Worm (Caenorhabditis elegans) whole organism, young adult: Measurements from ENCODE around the gene C16C10.8.

Experiments
- F22D6.2 ChIP-seq: sonication (generic microtip); optimal IDR thresholded peaks from 2 replicates; lab custom pipeline; 2016; ENCODE audit warnings: mild to moderate bottlenecking, missing genetic modification characterization, missing compliant biosample characterization
- F49E8.2 ChIP-seq: sonication (generic microtip); optimal IDR thresholded peaks from 3 replicates; lab custom pipeline; 2017; ENCODE audit warnings: missing genetic modification characterization, mild to moderate bottlenecking, missing compliant biosample characterization, antibody characterized with exemption, moderate library complexity; ENCODE audit not compliant: insufficient read depth
- F57A8.1 ChIP-seq: fragments of 200-800 bp; sonication (Bioruptor generic); optimal IDR thresholded peaks from 2 replicates; lab custom pipeline; 2018; ENCODE audit warnings: mild to moderate bottlenecking, missing genetic modification characterization, moderate library complexity, missing compliant biosample characterization
- F57C9.4 ChIP-seq: sonication (generic microtip); optimal IDR thresholded peaks from 2 replicates; lab custom pipeline; 2017; ENCODE audit warnings: mild to moderate bottlenecking, missing genetic modification characterization, missing compliant biosample characterization
- ceh-58 ChIP-seq: fragments of 200-800 bp; sonication (Bioruptor generic); IDR thresholded peaks from 2 replicates; pipeline ENCODE4 v1.3.6; 2022; ENCODE audit warnings: missing genetic modification characterization, missing compliant biosample characterization
- dox-1 ChIP-seq: fragments of 200-800 bp; sonication (Bioruptor generic); IDR thresholded peaks from 2 replicates; pipeline ENCODE4 v1.3.6; 2022; ENCODE audit warnings: missing genetic modification reagents, missing genetic modification characterization, missing compliant biosample characterization
- hlh-12 ChIP-seq: sonication (generic microtip); optimal IDR thresholded peaks from 2 replicates; lab custom pipeline; 2016; ENCODE audit warnings: missing genetic modification characterization, missing compliant biosample characterization
- lin-54 ChIP-seq: fragments of 200-800 bp; sonication (Bioruptor generic); optimal IDR thresholded peaks from 2 replicates; lab custom pipeline; 2018; ENCODE audit warnings: mild to moderate bottlenecking, missing genetic modification characterization, missing compliant biosample characterization
- lir-1 ChIP-seq: fragments of 200-800 bp; sonication (Bioruptor generic); conservative IDR thresholded peaks from 2 replicates; pipeline ENCODE4 v1.3.6; 2022; ENCODE audit warnings: missing genetic modification reagents, missing genetic modification characterization, missing compliant biosample characterization
- nhr-120 ChIP-seq: fragments of 200-800 bp; sonication (Bioruptor generic); IDR thresholded peaks from 2 replicates; pipeline ENCODE4 v1.3.6; 2022; ENCODE audit warnings: missing genetic modification characterization, missing compliant biosample characterization
- sdz-38 ChIP-seq: sonication (generic microtip); optimal IDR thresholded peaks from 2 replicates; lab custom pipeline; 2016; ENCODE audit warnings: missing genotype, missing genetic modification characterization, missing compliant biosample characterization
- snpc-4 ChIP-seq, 5 experiments: fragments of 150-350 bp in 1 of 5; sonication (generic microtip) in 4 of 5; optimal IDR thresholded peaks; 2 replicates each; lab custom pipeline; 2014 to 2018; ENCODE audit warnings: missing genetic modification characterization in 5 of 5, missing biosample characterization in 3 of 5, antibody characterized with exemption in 2 of 5, mild to moderate bottlenecking in 2 of 5, missing compliant biosample characterization in 2 of 5, missing genotype in 2 of 5, moderate library complexity in 2 of 5, missing genetic modification reagents in 1 of 5

DNA sequence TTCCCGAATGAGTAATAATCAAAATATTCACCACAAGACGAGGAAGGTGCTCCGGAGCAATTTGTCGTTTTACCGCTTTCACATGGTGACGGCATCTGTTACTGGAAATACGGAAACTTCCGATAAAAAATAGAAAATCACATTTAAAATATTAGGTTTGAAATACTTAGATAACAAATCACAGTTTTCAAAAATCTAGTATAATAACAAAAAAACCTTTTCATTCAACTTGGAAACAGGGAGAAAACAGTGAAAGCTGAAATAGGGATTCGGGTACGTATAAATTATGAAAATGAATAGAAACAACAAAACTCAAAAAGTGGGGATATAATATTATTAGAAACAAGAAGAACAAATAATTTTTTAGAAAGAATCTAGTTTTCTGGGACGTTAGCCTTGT lies 17.4 kb upstream of the C16C10.8 start, which contains the start of gene C16C10.1:
- no peak for TF ChIP-seq F22D6.2 (tag; lab: Kevin White, UChicago)
- TF ChIP-seq nhr-120 (GFP tag; lab: Robert Waterston, UW) = no peak
- TF ChIP-seq lin-54 (GFP tag; lab: Kevin White, UChicago) = no peak
- no peak for TF ChIP-seq lir-1
- TF ChIP-seq hlh-12 (tag; lab: Kevin White, UChicago) = no peak
- no peak for TF ChIP-seq sdz-38 (tag; lab: Kevin White, UChicago)
- TF ChIP-seq snpc-4 (GFP tag; optimal IDR thresholded peaks at IDR 0.05; lab: Kevin White, UChicago) = no peak
- no peak for TF ChIP-seq snpc-4 (tag; optimal IDR thresholded peaks at IDR 0.05; lab: Kevin White, UChicago)
- TF ChIP-seq F57C9.4 (tag; lab: Kevin White, UChicago) = no peak
- no peak for TF ChIP-seq dox-1 (GFP tag; lab: Robert Waterston, UW)
- no peak for TF ChIP-seq ceh-58 (GFP tag; lab: Robert Waterston, UW)
- TF ChIP-seq F57A8.1 (GFP tag; lab: Kevin White, UChicago) = no peak
- TF ChIP-seq F49E8.2 (tag; lab: Kevin White, UChicago) = no peak
